Worm (Caenorhabditis elegans): ENCODE measurements around the gene feh-1.
A peak's percentile ranks its signal among the peaks of the same experiment; 100 is the strongest.

feh-1 gene

ce11 chrIII:2576360-2577259, 26.9 kb downstream of the feh-1 start (continued):
- TF ChIP-seq ztf-7 (tag; optimal IDR thresholded peaks at IDR 0.05) (no peak), unc-130 (GFP tag; optimal IDR thresholded peaks at IDR 0.05) (no peak), hmg-1.1 (GFP tag; IDR thresholded peaks at IDR 0.05) (peak; percentile 74), vab-7 (GFP tag; IDR thresholded peaks at IDR 0.05) (no peak), ceh-20 (GFP tag; IDR thresholded peaks at IDR 0.05) (peak; percentile 65; the same call in 1 of the 2 replicates), ceh-82 (tag; optimal IDR thresholded peaks at IDR 0.05) (no peak), skn-1 (tag; optimal IDR thresholded peaks at IDR 0.05) (no peak), mep-1 (tag; optimal IDR thresholded peaks at IDR 0.05) (peak; percentile 84), ctbp-1 (GFP tag; IDR thresholded peaks at IDR 0.05) (peak; percentile 30; the same call in 1 of the 2 replicates), fos-1 (tag; optimal IDR thresholded peaks at IDR 0.05) (no peak), F26F4.8 (GFP tag; conservative IDR thresholded peaks at IDR 0.05) (no peak), lir-3 (tag; optimal IDR thresholded peaks at IDR 0.05) (no peak), F37D6.2 (tag; optimal IDR thresholded peaks at IDR 0.05) (peak; percentile 59), aha-1 (tag) (peak; percentile 42), ztf-11 (tag; optimal IDR thresholded peaks at IDR 0.05) (no peak), egl-27 (tag; optimal IDR thresholded peaks at IDR 0.05) (no peak), ceh-62 (tag; optimal IDR thresholded peaks at IDR 0.05) (no peak), nhr-48 (tag; optimal IDR thresholded peaks at IDR 0.05) (peak; percentile 11), nhr-102 (tag; optimal IDR thresholded peaks at IDR 0.05) (no peak), Y48G9A.11 (GFP tag; IDR thresholded peaks at IDR 0.05) (no peak), gei-8 (GFP tag; optimal IDR thresholded peaks at IDR 0.05) (no peak), zip-11 (GFP tag; IDR thresholded peaks at IDR 0.05) (no peak), mes-2 (tag; optimal IDR thresholded peaks at IDR 0.05; ENCODE audit: poor library complexity, severe bottlenecking) (peak; percentile 39), nhr-77 (tag; optimal IDR thresholded peaks at IDR 0.05) (peak; percentile 5), nhr-76 (tag; optimal IDR thresholded peaks at IDR 0.05) (no peak), ces-1 (GFP tag; optimal IDR thresholded peaks at IDR 0.05) (peak; percentile 8), mxl-3 (GFP tag; optimal IDR thresholded peaks at IDR 0.05) (no peak), daf-19 (GFP tag; conservative IDR thresholded peaks at IDR 0.05) (no peak), nhr-10 (tag; optimal IDR thresholded peaks at IDR 0.05) (no peak), tra-1 (GFP tag; IDR thresholded peaks at IDR 0.05) (no peak), tag-97 (GFP tag; IDR thresholded peaks at IDR 0.05) (no peak), unc-62 (GFP tag; optimal IDR thresholded peaks at IDR 0.05 in 1 of 2) (no peak), unc-62 (tag; optimal IDR thresholded peaks at IDR 0.05) (no peak), pha-4 (GFP tag; IDR thresholded peaks at IDR 0.05) (no peak), pha-4 (tag; optimal IDR thresholded peaks at IDR 0.05) (no peak), daf-12 (tag; optimal IDR thresholded peaks at IDR 0.05) (no peak)

ce11 chrIII:2577982-2578381, 28.3 kb downstream of the feh-1 start:
- TF ChIP-seq aha-1 (tag) (peak; percentile 52), mdt-29 (GFP tag; IDR thresholded peaks at IDR 0.05) (no peak)

ce11 chrIII:2578563-2578962, 28.8 kb downstream of the feh-1 start:
- TF ChIP-seq lsy-2 (tag; optimal IDR thresholded peaks at IDR 0.05) (peak in 1 of 2 experiments; percentile 82), daf-16 (GFP tag; optimal IDR thresholded peaks at IDR 0.05) (peak in 1 of 2 experiments; percentile 25), daf-16 (tag; optimal IDR thresholded peaks at IDR 0.05) (peak; percentile 93), ces-1 (GFP tag; optimal IDR thresholded peaks at IDR 0.05) (no peak), unc-39 (tag; optimal IDR thresholded peaks at IDR 0.05) (no peak), unc-62 (GFP tag; optimal IDR thresholded peaks at IDR 0.05 in 1 of 2) (no peak), unc-62 (tag; optimal IDR thresholded peaks at IDR 0.05) (no peak), madf-9 (GFP tag; conservative IDR thresholded peaks at IDR 0.05) (no peak), ztf-7 (tag; optimal IDR thresholded peaks at IDR 0.05) (peak; percentile 42), hmg-1.1 (GFP tag; IDR thresholded peaks at IDR 0.05) (0 out of 2 replicates have a peak, but pooled peaks have one; percentile 26), nhr-77 (tag; optimal IDR thresholded peaks at IDR 0.05) (no peak), mdl-1 (tag; optimal IDR thresholded peaks at IDR 0.05) (peak in 1 of 2 experiments; percentile 63), nhr-111 (GFP tag; optimal IDR thresholded peaks at IDR 0.05) (no peak), mes-2 (tag; optimal IDR thresholded peaks at IDR 0.05; ENCODE audit: poor library complexity, severe bottlenecking) (peak; percentile 45), T20F7.1 (GFP tag; optimal IDR thresholded peaks at IDR 0.05) (peak; percentile 30), tag-97 (GFP tag; IDR thresholded peaks at IDR 0.05) (no peak), fos-1 (tag; optimal IDR thresholded peaks at IDR 0.05) (no peak), dmd-6 (GFP tag; IDR thresholded peaks at IDR 0.05) (peak; percentile 31), ceh-44 (GFP tag; IDR thresholded peaks at IDR 0.05) (no peak), nhr-41 (GFP tag; IDR thresholded peaks at IDR 0.05) (no peak), pha-4 (GFP tag; IDR thresholded peaks at IDR 0.05) (no peak), pha-4 (tag; optimal IDR thresholded peaks at IDR 0.05) (peak; percentile 30)
